Fruit fly (Drosophila melanogaster) whole organism, embryonic: Measurements from ENCODE around the gene CG5541.
A peak's percentile ranks its signal among the peaks of the same experiment; 100 is the strongest.

ENCODE experiments used
- Atf-2 ChIP-seq: fragments of 200-800 bp; sonication (Bioruptor generic); optimal IDR thresholded peaks from 2 replicates; lab custom pipeline; 2016; ENCODE audit warnings: missing biosample characterization, missing genetic modification characterization
- CG10321 ChIP-seq: fragments of 200-800 bp; sonication (Bioruptor generic); IDR thresholded peaks from 2 replicates; pipeline ENCODE4 v1.3.6; 2022; ENCODE audit warnings: missing biosample characterization, missing genetic modification characterization
- CG10543 ChIP-seq: fragments of 200-800 bp; sonication (Bioruptor generic); optimal IDR thresholded peaks from 3 replicates; lab custom pipeline; 2017; ENCODE audit warnings: missing biosample characterization, mild to moderate bottlenecking, missing genetic modification characterization, moderate library complexity
- CG10654 ChIP-seq: fragments of 200-800 bp; sonication (Bioruptor generic); optimal IDR thresholded peaks from 2 replicates; lab custom pipeline; 2016; ENCODE audit warnings: missing biosample characterization, missing genetic modification characterization
- CG10959 ChIP-seq: fragments of 200-800 bp; sonication (Bioruptor generic); IDR thresholded peaks from 2 replicates; pipeline ENCODE4 v1.3.6; 2022; ENCODE audit warnings: missing biosample characterization, missing genetic modification characterization
- CG11504 ChIP-seq: fragments of 200-800 bp; sonication (Bioruptor generic); optimal IDR thresholded peaks from 3 replicates; lab custom pipeline; 2019; ENCODE audit warnings: missing biosample characterization, mild to moderate bottlenecking, missing genetic modification characterization, moderate library complexity
- CG1647 ChIP-seq: fragments of 200-800 bp; sonication (Bioruptor generic); optimal IDR thresholded peaks from 3 replicates; lab custom pipeline; 2016; ENCODE audit warnings: missing biosample characterization, missing genetic modification characterization
- CG17802 ChIP-seq: fragments of 200-800 bp; sonication (Bioruptor generic); optimal IDR thresholded peaks from 2 replicates; lab custom pipeline; 2018; ENCODE audit warnings: missing biosample characterization, mild to moderate bottlenecking, missing genetic modification characterization, moderate library complexity
- CG18262 ChIP-seq: fragments of 200-800 bp; optimal IDR thresholded peaks from 3 replicates; lab custom pipeline; 2019; ENCODE audit warnings: missing biosample characterization, mild to moderate bottlenecking, missing genetic modification characterization, moderate library complexity
- CG2120 ChIP-seq: fragments of 200-800 bp; sonication (Bioruptor generic); optimal IDR thresholded peaks from 3 replicates; lab custom pipeline; 2016; ENCODE audit warnings: missing biosample characterization, missing genetic modification characterization
- CG2678 ChIP-seq: fragments of 200-800 bp; sonication (Bioruptor generic); optimal IDR thresholded peaks from 3 replicates; lab custom pipeline; 2019; ENCODE audit warnings: missing biosample characterization, mild to moderate bottlenecking, missing genetic modification characterization, moderate library complexity
- CG3995 ChIP-seq: fragments of 200-800 bp; sonication (Bioruptor generic); optimal IDR thresholded peaks from 3 replicates; lab custom pipeline; 2016; ENCODE audit warnings: missing biosample characterization, missing genetic modification characterization
- Drgx ChIP-seq: fragments of 200-800 bp; sonication (Bioruptor generic); IDR thresholded peaks from 2 replicates; pipeline ENCODE4 v1.3.6; 2022; ENCODE audit warnings: missing biosample characterization, missing genetic modification characterization
- Eip74EF ChIP-seq, 2 experiments: fragments of 200-800 bp in 1 of 2; fragments of >200 bp in 1 of 2; sonication (Bioruptor generic) in 1 of 2; optimal IDR thresholded peaks; 2 replicates each; lab custom pipeline; 2017 to 2019; ENCODE audit warnings: missing biosample characterization in 2 of 2, missing genetic modification characterization in 2 of 2, mild to moderate bottlenecking in 1 of 2, moderate library complexity in 1 of 2
- Ets65A ChIP-seq: fragments of 200-800 bp; sonication (Bioruptor generic); peaks from one replicate; lab custom pipeline; 2016; ENCODE audit warnings: missing biosample characterization, missing genetic modification characterization
- Ets97D ChIP-seq: fragments of 200-800 bp; sonication (Bioruptor generic); optimal IDR thresholded peaks from 3 replicates; lab custom pipeline; 2016; ENCODE audit warnings: missing biosample characterization, missing genetic modification characterization
- Hmr ChIP-seq: fragments of 200-800 bp; sonication (Bioruptor generic); optimal IDR thresholded peaks from 3 replicates; lab custom pipeline; 2017; ENCODE audit warnings: mild to moderate bottlenecking, missing biosample characterization, missing genetic modification reagents, missing genetic modification characterization
- Hmx ChIP-seq: fragments of 200-800 bp; sonication (Bioruptor generic); optimal IDR thresholded peaks from 2 replicates; lab custom pipeline; 2016; ENCODE audit warnings: missing biosample characterization, missing genetic modification characterization
- Lpt ChIP-seq: fragments of >200 bp; optimal IDR thresholded peaks from 2 replicates; lab custom pipeline; 2018; ENCODE audit warnings: missing biosample characterization, missing genetic modification characterization
- MESR4 ChIP-seq: fragments of 200-800 bp; sonication (Bioruptor generic); optimal IDR thresholded peaks from 2 replicates; lab custom pipeline; 2018; ENCODE audit warnings: missing biosample characterization, mild to moderate bottlenecking, missing genetic modification characterization, moderate library complexity
- Med ChIP-seq: fragments of 200-800 bp; sonication (Bioruptor generic); peaks from one replicate; lab custom pipeline; 2016; ENCODE audit warnings: missing biosample characterization, missing genetic modification characterization, mild to moderate bottlenecking, inconsistent platforms, moderate library complexity
- Nf-YB ChIP-seq: fragments of 200-800 bp; sonication (Bioruptor generic); optimal IDR thresholded peaks from 3 replicates; lab custom pipeline; 2019; ENCODE audit warnings: missing biosample characterization, mild to moderate bottlenecking, missing genetic modification characterization, moderate library complexity
- Oaz ChIP-seq: fragments of 200-800 bp; sonication (Bioruptor generic); IDR thresholded peaks from 2 replicates; pipeline ENCODE4 v1.3.6; 2022; ENCODE audit warnings: missing biosample characterization, missing genetic modification characterization
- Rx ChIP-seq: fragments of 200-800 bp; sonication (Bioruptor generic); IDR thresholded peaks from 2 replicates; pipeline ENCODE4 v1.3.6; 2022; ENCODE audit warnings: missing biosample characterization, missing genetic modification characterization
- ap ChIP-seq: fragments of 200-800 bp; sonication (Bioruptor generic); IDR thresholded peaks from 2 replicates; pipeline ENCODE4 v1.3.6; 2022; ENCODE audit warnings: missing biosample characterization, missing genetic modification characterization
- ara ChIP-seq: fragments of 200-800 bp; sonication (Bioruptor generic); IDR thresholded peaks from 2 replicates; pipeline ENCODE4 v1.3.6; 2022; ENCODE audit warnings: missing biosample characterization, missing genetic modification characterization
- bowl ChIP-seq: fragments of 200-800 bp; sonication (Bioruptor generic); IDR thresholded peaks from 2 replicates; pipeline ENCODE4 v1.3.6; 2022; ENCODE audit warnings: missing biosample characterization, missing genetic modification characterization
- br ChIP-seq: fragments of >200 bp; optimal IDR thresholded peaks from 2 replicates; lab custom pipeline; 2017
- bsh ChIP-seq, 2 experiments: fragments of 200-800 bp; sonication (Bioruptor generic); optimal IDR thresholded peaks; 2 replicates each; lab custom pipeline; 2017 to 2018; ENCODE audit warnings: mild to moderate bottlenecking in 2 of 2, missing biosample characterization in 2 of 2, missing genetic modification characterization in 2 of 2, moderate library complexity in 1 of 2
- cato ChIP-seq: fragments of 200-800 bp; sonication (Bioruptor generic); optimal IDR thresholded peaks from 2 replicates; lab custom pipeline; 2016; ENCODE audit warnings: missing biosample characterization, missing genetic modification characterization, borderline replicate concordance
- chn ChIP-seq: fragments of 200-800 bp; sonication (Bioruptor generic); optimal IDR thresholded peaks from 2 replicates; lab custom pipeline; 2016; ENCODE audit warnings: missing biosample characterization, missing genetic modification characterization
- crol ChIP-seq: fragments of 200-800 bp; sonication (Bioruptor generic); IDR thresholded peaks from 2 replicates; pipeline ENCODE4 v1.3.6; 2022; ENCODE audit warnings: missing biosample characterization, missing genetic modification characterization
- dati ChIP-seq: fragments of 200-800 bp; sonication (Bioruptor generic); IDR thresholded peaks from 2 replicates; pipeline ENCODE4 v1.3.6; 2022; ENCODE audit warnings: missing biosample characterization, missing genetic modification characterization
- ewg ChIP-seq: fragments of 200-800 bp; sonication (Bioruptor generic); optimal IDR thresholded peaks from 3 replicates; lab custom pipeline; 2017; ENCODE audit warnings: mild to moderate bottlenecking, missing biosample characterization, missing genetic modification reagents, missing genetic modification characterization
- ftz-f1 ChIP-seq: fragments of 200-800 bp; sonication (Bioruptor generic); optimal IDR thresholded peaks from 2 replicates; lab custom pipeline; 2016; ENCODE audit warnings: missing biosample characterization, missing genetic modification characterization
- knrl ChIP-seq: fragments of 200-800 bp; sonication (Bioruptor generic); IDR thresholded peaks from 3 replicates; pipeline ENCODE4 v1.3.6; 2022; ENCODE audit warnings: missing biosample characterization, missing genetic modification characterization; ENCODE audit not compliant: partially characterized antibody
- nau ChIP-seq: fragments of 200-800 bp; sonication (Bioruptor generic); optimal IDR thresholded peaks from 3 replicates; lab custom pipeline; 2017; ENCODE audit warnings: missing biosample characterization, mild to moderate bottlenecking, missing genetic modification characterization, missing genetic modification reagents
- nom ChIP-seq: fragments of 200-800 bp; sonication (Bioruptor generic); optimal IDR thresholded peaks from 2 replicates; lab custom pipeline; 2017; ENCODE audit warnings: missing biosample characterization, missing genetic modification characterization, mild to moderate bottlenecking, moderate library complexity, missing genetic modification reagents
- row ChIP-seq: fragments of 200-800 bp; sonication (Bioruptor generic); IDR thresholded peaks from 3 replicates; pipeline ENCODE4 v1.3.6; 2022; ENCODE audit warnings: missing biosample characterization, missing genetic modification characterization
- sens ChIP-seq: fragments of 200-800 bp; sonication (Bioruptor generic); peaks from one replicate; lab custom pipeline; 2016; ENCODE audit warnings: missing biosample characterization, missing genetic modification characterization
- slbo ChIP-seq: fragments of 200-800 bp; sonication (Bioruptor generic); IDR thresholded peaks from 2 replicates; pipeline ENCODE4 v1.3.6; 2022; ENCODE audit warnings: missing biosample characterization, missing genetic modification characterization
- sug ChIP-seq: fragments of 200-800 bp; optimal IDR thresholded peaks from 2 replicates; lab custom pipeline; 2019; ENCODE audit warnings: missing biosample characterization, mild to moderate bottlenecking, missing genetic modification characterization, moderate library complexity
- ttk ChIP-seq: fragments of 200-800 bp; sonication (Bioruptor generic); IDR thresholded peaks from 2 replicates; pipeline ENCODE4 v2.1.2; 2022; ENCODE audit warnings: missing biosample characterization, missing genetic modification characterization

CG5541 gene

dm6 chrX:15068537-15068936 is 24.6 kb downstream of the CG5541 start:
- TF ChIP-seq Med (peak; percentile 57), Rx (no peak), ttk (GFP tag; lab: Robert Waterston, UW) (no peak), CG1647 (GFP tag; lab: Kevin White, UChicago) (no peak), slbo (GFP tag; lab: Robert Waterston, UW) (0 out of 2 replicates have a peak, but pooled peaks have one; percentile 12), nom (peak; percentile 84), sug (tag; lab: Kevin White, UChicago) (peak; percentile 40), Ets65A (GFP tag; lab: Kevin White, UChicago) (peak; percentile 28), ftz-f1 (GFP tag; lab: Kevin White, UChicago) (peak; percentile 36)

dm6 chrX:15069417-15069896 is 25.5 kb downstream of the CG5541 start:
- no peak for TF ChIP-seq chn (GFP tag; lab: Kevin White, UChicago)
- peak; percentile 100 for TF ChIP-seq nom
- TF ChIP-seq CG2678 (tag; lab: Kevin White, UChicago), result no peak
- TF ChIP-seq CG10321 (GFP tag; lab: Robert Waterston, UW), result no peak
- no peak for TF ChIP-seq nau (GFP tag; lab: Kevin White, UChicago)
- no peak for TF ChIP-seq ara (GFP tag; lab: Robert Waterston, UW)
- no peak for TF ChIP-seq Nf-YB
- TF ChIP-seq CG2120, result no peak
- TF ChIP-seq Ets97D (GFP tag; lab: Kevin White, UChicago), result no peak
- TF ChIP-seq CG10654 (GFP tag; lab: Kevin White, UChicago), result no peak
- TF ChIP-seq cato (GFP tag; lab: Kevin White, UChicago), result no peak
- TF ChIP-seq dati, result no peak
- TF ChIP-seq ap (GFP tag; lab: Robert Waterston, UW), result no peak
- TF ChIP-seq sens (GFP tag; lab: Kevin White, UChicago), result peak; percentile 66
- no peak for TF ChIP-seq ewg (GFP tag; lab: Kevin White, UChicago)
- no peak for TF ChIP-seq MESR4 (GFP tag; lab: Kevin White, UChicago)
- peak; percentile 16 for TF ChIP-seq Hmr (GFP tag; lab: Kevin White, UChicago)
- peak; percentile 57; the same call in 1 of the 2 replicates for TF ChIP-seq crol (GFP tag; lab: Robert Waterston, UW)
- no peak for TF ChIP-seq Atf-2 (GFP tag; lab: Kevin White, UChicago)
- TF ChIP-seq Oaz, result no peak
- no peak for TF ChIP-seq Hmx (GFP tag; lab: Kevin White, UChicago)
- TF ChIP-seq Med, result peak; percentile 17
- peak; percentile 84 for TF ChIP-seq Drgx (GFP tag; lab: Robert Waterston, UW)
- no peak for TF ChIP-seq CG17802 (tag; lab: Kevin White, UChicago)
- peak in 1 of 2 experiments; percentile 99 for TF ChIP-seq bsh (GFP tag; optimal IDR thresholded peaks at IDR 0.05; lab: Kevin White, UChicago)
- TF ChIP-seq Lpt, result no peak
- no peak for TF ChIP-seq CG11504 (tag; lab: Kevin White, UChicago)
- TF ChIP-seq bowl (GFP tag; lab: Robert Waterston, UW), result no peak
- no peak for TF ChIP-seq CG10543 (GFP tag; lab: Kevin White, UChicago)
- TF ChIP-seq knrl (GFP tag; lab: Robert Waterston, UW), result no peak
- no peak for TF ChIP-seq br
- TF ChIP-seq, all 482 proteins: peak for 7

dm6 chrX:15070137-15070536 is 26.2 kb downstream of the CG5541 start:
- TF ChIP-seq CG10959 (GFP tag; lab: Robert Waterston, UW) (no peak), row (GFP tag; lab: Robert Waterston, UW) (peak; percentile 32; the same call in 1 of the 3 replicates), CG11504 (tag; lab: Kevin White, UChicago) (peak; percentile 1), CG3995 (GFP tag; lab: Kevin White, UChicago) (no peak), CG18262 (tag; lab: Kevin White, UChicago) (no peak), Ets65A (GFP tag; lab: Kevin White, UChicago) (peak; percentile 23), Eip74EF (GFP tag; optimal IDR thresholded peaks at IDR 0.05; lab: Kevin White, UChicago) (no peak), Med (peak; percentile 30)
